Worm (Caenorhabditis elegans) whole organism, L3 larva: Measurements from ENCODE around the gene T24A6.20.

Experiments used
- R02D3.7 ChIP-seq: fragments of 150-350 bp; optimal IDR thresholded peaks from 2 replicates; lab custom pipeline; 2014; ENCODE audit warnings: missing biosample characterization, missing genetic modification characterization
- ZK546.5 ChIP-seq: sonication (generic microtip); optimal IDR thresholded peaks from 2 replicates; lab custom pipeline; 2017; ENCODE audit warnings: missing biosample characterization, missing genetic modification characterization
- ama-1 ChIP-seq: fragments of 150-350 bp; optimal IDR thresholded peaks from 2 replicates; lab custom pipeline; 2018
- ceh-82 ChIP-seq: fragments of 150-350 bp; optimal IDR thresholded peaks from 2 replicates; lab custom pipeline; 2014; ENCODE audit warnings: missing biosample characterization, missing genetic modification characterization
- egl-27 ChIP-seq: sonication (generic microtip); optimal IDR thresholded peaks from 4 replicates; lab custom pipeline; 2017; ENCODE audit warnings: missing biosample characterization, missing genetic modification reagents, missing genetic modification characterization
- elt-3 ChIP-seq, 3 experiments: fragments of 150-350 bp in 1 of 3; sonication (generic microtip) in 2 of 3; optimal IDR thresholded peaks; 2 replicates in 2 of 3; 4 replicates in 1 of 3; lab custom pipeline; 2014 to 2017; ENCODE audit warnings: missing biosample characterization in 3 of 3, missing genetic modification characterization in 3 of 3
- jun-1 ChIP-seq: fragments of 150-350 bp; optimal IDR thresholded peaks from 2 replicates; lab custom pipeline; 2014; ENCODE audit warnings: missing biosample characterization, missing genetic modification reagents, missing genetic modification characterization
- lin-39 ChIP-seq: fragments of 150-350 bp; optimal IDR thresholded peaks from 2 replicates; lab custom pipeline; 2018; ENCODE audit warnings: missing biosample characterization, missing genetic modification reagents, missing genetic modification characterization
- nhr-12 ChIP-seq: fragments of 150-350 bp; optimal IDR thresholded peaks from 2 replicates; lab custom pipeline; 2014; ENCODE audit warnings: missing biosample characterization, missing genetic modification characterization
- nhr-23 ChIP-seq: fragments of 150-350 bp; optimal IDR thresholded peaks from 2 replicates; lab custom pipeline; 2014; ENCODE audit warnings: missing biosample characterization, missing genetic modification reagents, missing genetic modification characterization
- nhr-237 ChIP-seq: fragments of 150-350 bp; optimal IDR thresholded peaks from 2 replicates; lab custom pipeline; 2014; ENCODE audit warnings: missing biosample characterization, missing genetic modification characterization
- snpc-4 ChIP-seq: fragments of 150-350 bp; optimal IDR thresholded peaks from 2 replicates; lab custom pipeline; 2014; ENCODE audit warnings: missing biosample characterization, missing genetic modification characterization
- tbx-2 ChIP-seq: sonication (generic microtip); optimal IDR thresholded peaks from 2 replicates; lab custom pipeline; 2016; ENCODE audit warnings: mild to moderate bottlenecking, missing genetic modification characterization, missing compliant biosample characterization
- ztf-11 ChIP-seq: fragments of 150-350 bp; optimal IDR thresholded peaks from 2 replicates; lab custom pipeline; 2014; ENCODE audit warnings: missing biosample characterization, missing genetic modification characterization

ce11 chrV:3587633-3588032, 34.7 kb downstream of the T24A6.20 start:
- TF ChIP-seq jun-1: no peak
- TF ChIP-seq nhr-12 (tag; lab: Kevin White, UChicago): no peak
- no peak for TF ChIP-seq ceh-82 (tag; lab: Kevin White, UChicago)
- no peak for TF ChIP-seq nhr-237 (tag; lab: Kevin White, UChicago)
- no peak for TF ChIP-seq R02D3.7 (tag; lab: Kevin White, UChicago)
- TF ChIP-seq ama-1 (lab: Kevin White, UChicago): no peak
- no peak for TF ChIP-seq tbx-2 (tag; lab: Kevin White, UChicago)
- TF ChIP-seq snpc-4 (tag; lab: Kevin White, UChicago): no peak
- no peak for TF ChIP-seq lin-39
- TF ChIP-seq nhr-23: peak; percentile 17
- TF ChIP-seq elt-3 (tag; optimal IDR thresholded peaks at IDR 0.05; lab: Kevin White, UChicago): no peak
- no peak for TF ChIP-seq egl-27 (tag; lab: Kevin White, UChicago)
- no peak for TF ChIP-seq ZK546.5 (tag; lab: Kevin White, UChicago)
- TF ChIP-seq ztf-11 (tag; lab: Kevin White, UChicago): no peak
